Worm (Caenorhabditis elegans) whole organism, L4 larva: ENCODE results near the gene dmd-4.
A peak's percentile ranks its signal among the peaks of the same experiment; 100 is the strongest.

Experiments used
- T26A8.4 ChIP-seq: fragments of 200-800 bp; sonication (Bioruptor generic); IDR thresholded peaks from 2 replicates; pipeline ENCODE4 v1.3.6; 2022; ENCODE audit warnings: missing genetic modification characterization, missing compliant biosample characterization
- Y75B8A.6 ChIP-seq: fragments of 200-800 bp; sonication (Bioruptor generic); IDR thresholded peaks from 2 replicates; pipeline ENCODE4 v1.3.6; 2022; ENCODE audit warnings: missing genetic modification reagents, missing genetic modification characterization, missing compliant biosample characterization
- ZK337.2 ChIP-seq: fragments of 200-800 bp; sonication (Bioruptor generic); IDR thresholded peaks from 2 replicates; pipeline ENCODE4 v1.3.6; 2022; ENCODE audit warnings: missing genetic modification reagents, missing genetic modification characterization, missing compliant biosample characterization
- ZK546.5 ChIP-seq, 2 experiments: sonication (generic microtip); optimal IDR thresholded peaks; 2 replicates each; lab custom pipeline; 2017; ENCODE audit warnings: missing biosample characterization in 2 of 2, missing genetic modification characterization in 2 of 2
- aha-1 ChIP-seq: fragments of 150-350 bp; peaks from one replicate; lab custom pipeline; 2014; ENCODE audit warnings: missing biosample characterization, missing genetic modification characterization
- aly-2 ChIP-seq: sonication (generic microtip); optimal IDR thresholded peaks from 2 replicates; lab custom pipeline; 2018; ENCODE audit warnings: missing biosample characterization, missing genetic modification characterization
- ceh-28 ChIP-seq: fragments of 150-350 bp; optimal IDR thresholded peaks from 2 replicates; lab custom pipeline; 2014; ENCODE audit warnings: missing biosample characterization, missing genetic modification reagents, missing genetic modification characterization
- daf-12 ChIP-seq: fragments of 150-350 bp; optimal IDR thresholded peaks from 2 replicates; lab custom pipeline; 2014; ENCODE audit warnings: missing biosample characterization, missing genetic modification reagents, missing genetic modification characterization
- daf-8 ChIP-seq: fragments of 200-800 bp; sonication (Bioruptor generic); IDR thresholded peaks from 2 replicates; pipeline ENCODE4 v1.3.6; 2022; ENCODE audit warnings: missing genetic modification characterization, missing compliant biosample characterization
- dmd-8 ChIP-seq: fragments of 200-800 bp; sonication (Bioruptor generic); IDR thresholded peaks from 2 replicates; pipeline ENCODE4 v1.3.6; 2022; ENCODE audit warnings: missing genetic modification characterization, missing compliant biosample characterization
- dpl-1 ChIP-seq: fragments of 150-350 bp; optimal IDR thresholded peaks from 2 replicates; lab custom pipeline; 2014; ENCODE audit warnings: missing biosample characterization, missing genetic modification reagents, missing genetic modification characterization
- egl-27 ChIP-seq: sonication (generic microtip); optimal IDR thresholded peaks from 3 replicates; lab custom pipeline; 2017; ENCODE audit warnings: missing biosample characterization, missing genetic modification reagents, missing genetic modification characterization
- gei-8 ChIP-seq: fragments of 200-800 bp; sonication (Bioruptor generic); optimal IDR thresholded peaks from 2 replicates; lab custom pipeline; 2018; ENCODE audit warnings: mild to moderate bottlenecking, missing genetic modification characterization, missing compliant biosample characterization
- hlh-30 ChIP-seq: sonication (generic microtip); optimal IDR thresholded peaks from 2 replicates; lab custom pipeline; 2017; ENCODE audit warnings: antibody characterized with exemption, mild to moderate bottlenecking, missing genetic modification characterization, missing compliant biosample characterization; ENCODE audit not compliant: insufficient read depth
- hmg-1.1 ChIP-seq: fragments of 200-800 bp; sonication (Bioruptor generic); IDR thresholded peaks from 2 replicates; pipeline ENCODE4 v1.3.6; 2022; ENCODE audit warnings: missing genetic modification reagents, missing genetic modification characterization, missing compliant biosample characterization
- lin-1 ChIP-seq: fragments of 200-800 bp; sonication (Bioruptor generic); IDR thresholded peaks from 2 replicates; pipeline ENCODE4 v1.3.6; 2022; ENCODE audit warnings: missing genetic modification reagents, missing genetic modification characterization, missing compliant biosample characterization
- lin-29 ChIP-seq: fragments of 200-800 bp; sonication (Bioruptor generic); IDR thresholded peaks from 2 replicates; pipeline ENCODE4 v1.3.6; 2022; ENCODE audit warnings: missing genetic modification reagents, missing genetic modification characterization, missing compliant biosample characterization
- lin-39 ChIP-seq: fragments of 150-350 bp; optimal IDR thresholded peaks from 2 replicates; lab custom pipeline; 2014; ENCODE audit warnings: missing biosample characterization, missing genetic modification reagents, missing genetic modification characterization
- lir-3 ChIP-seq: sonication (generic microtip); optimal IDR thresholded peaks from 2 replicates; lab custom pipeline; 2016; ENCODE audit warnings: mild to moderate bottlenecking, missing genetic modification characterization, missing compliant biosample characterization
- madf-9 ChIP-seq: fragments of 200-800 bp; sonication (Bioruptor generic); conservative IDR thresholded peaks from 2 replicates; pipeline ENCODE4 v1.3.6; 2022; ENCODE audit warnings: missing genetic modification reagents, missing genetic modification characterization, missing compliant biosample characterization
- mep-1 ChIP-seq: fragments of 150-350 bp; sonication (generic microtip); optimal IDR thresholded peaks from 3 replicates; lab custom pipeline; 2014; ENCODE audit warnings: missing biosample characterization, missing genetic modification characterization
- mes-2 ChIP-seq: sonication (generic microtip); optimal IDR thresholded peaks from 2 replicates; lab custom pipeline; 2016; ENCODE audit warnings: missing genotype, mild to moderate bottlenecking, missing genetic modification characterization, missing compliant biosample characterization; ENCODE audit not compliant: poor library complexity, severe bottlenecking
- mxl-2 ChIP-seq: fragments of 200-800 bp; sonication (Bioruptor generic); conservative IDR thresholded peaks from 2 replicates; pipeline ENCODE4 v1.3.6; 2022; ENCODE audit warnings: missing genetic modification reagents, missing genetic modification characterization, missing compliant biosample characterization
- nhr-11 ChIP-seq: fragments of 150-350 bp; optimal IDR thresholded peaks from 2 replicates; lab custom pipeline; 2014; ENCODE audit warnings: missing biosample characterization, missing genetic modification characterization
- nhr-111 ChIP-seq: fragments of 200-800 bp; sonication (Bioruptor generic); optimal IDR thresholded peaks from 2 replicates; lab custom pipeline; 2018; ENCODE audit warnings: mild to moderate bottlenecking, missing genetic modification characterization, missing compliant biosample characterization
- nhr-237 ChIP-seq: sonication (generic microtip); optimal IDR thresholded peaks from 2 replicates; lab custom pipeline; 2017; ENCODE audit warnings: missing biosample characterization, missing genetic modification characterization
- nhr-76 ChIP-seq: fragments of 150-350 bp; optimal IDR thresholded peaks from 2 replicates; lab custom pipeline; 2014; ENCODE audit warnings: missing biosample characterization, missing genetic modification characterization
- rbr-2 ChIP-seq: sonication (generic microtip); optimal IDR thresholded peaks from 2 replicates; lab custom pipeline; 2016; ENCODE audit warnings: missing genotype, missing genetic modification characterization, missing compliant biosample characterization
- skn-1 ChIP-seq: fragments of 150-350 bp; optimal IDR thresholded peaks from 2 replicates; lab custom pipeline; 2014; ENCODE audit warnings: missing biosample characterization, missing genetic modification characterization
- snpc-1.2 ChIP-seq: fragments of 200-800 bp; sonication (Bioruptor generic); IDR thresholded peaks from 2 replicates; pipeline ENCODE4 v1.3.6; 2022; ENCODE audit warnings: missing genetic modification reagents, missing genetic modification characterization, missing compliant biosample characterization
- spr-1 ChIP-seq: sonication (generic microtip); optimal IDR thresholded peaks from 2 replicates; lab custom pipeline; 2016; ENCODE audit warnings: mild to moderate bottlenecking, missing genetic modification characterization, missing compliant biosample characterization
- unc-39 ChIP-seq: sonication (generic microtip); optimal IDR thresholded peaks from 2 replicates; lab custom pipeline; 2017; ENCODE audit warnings: missing biosample characterization, missing genetic modification characterization
- unc-62 ChIP-seq, 3 experiments: fragments of 150-350 bp in 1 of 3; sonication (generic microtip); optimal IDR thresholded peaks in 2 of 3; peaks in 1 of 3; 1 replicate in 1 of 3; 2 replicates in 2 of 3; lab custom pipeline; 2014 to 2017; ENCODE audit warnings: missing biosample characterization in 3 of 3, missing genetic modification characterization in 3 of 3, missing genetic modification reagents in 3 of 3, missing genotype in 1 of 3
- zfp-2 ChIP-seq: sonication (generic microtip); optimal IDR thresholded peaks from 2 replicates; lab custom pipeline; 2016; ENCODE audit warnings: mild to moderate bottlenecking, missing genetic modification characterization, missing compliant biosample characterization
- zip-11 ChIP-seq: fragments of 200-800 bp; sonication (Bioruptor generic); IDR thresholded peaks from 2 replicates; pipeline ENCODE4 v1.3.6; 2022; ENCODE audit warnings: missing genetic modification characterization, missing compliant biosample characterization
- ztf-7 ChIP-seq: fragments of 150-350 bp; optimal IDR thresholded peaks from 2 replicates; lab custom pipeline; 2014; ENCODE audit warnings: missing biosample characterization, missing genetic modification characterization

dmd-4 gene

DNA sequence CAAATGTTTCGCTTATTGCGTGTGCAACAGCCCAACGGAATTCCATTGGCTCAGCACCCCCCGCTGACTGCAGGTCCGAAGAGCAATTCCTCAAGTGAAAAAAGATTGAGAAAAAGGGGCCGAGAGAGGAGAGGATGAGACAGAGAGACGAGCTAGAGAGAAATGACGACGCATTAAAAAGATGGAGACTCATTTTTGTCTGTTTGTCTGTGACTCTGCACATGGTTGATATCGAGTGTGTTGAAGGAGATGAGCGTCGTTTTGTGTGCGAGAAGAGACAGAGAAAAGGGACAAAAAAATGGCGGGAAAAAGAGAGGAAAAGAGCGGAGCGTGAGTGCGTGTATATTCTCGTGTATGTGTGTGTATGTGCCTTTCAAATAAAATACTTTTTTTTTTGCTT is 20.6 kb downstream of the dmd-4 start (continued):
- TF ChIP-seq hmg-1.1 (GFP tag; lab: Robert Waterston, UW) (peak; percentile 94), dmd-8 (GFP tag; lab: Robert Waterston, UW) (no peak), lin-1 (GFP tag; lab: Robert Waterston, UW) (no peak), lin-29 (GFP tag; lab: Robert Waterston, UW) (no peak; the same call in 1 of the 2 replicates), ZK546.5 (tag; optimal IDR thresholded peaks at IDR 0.05; lab: Kevin White, UChicago) (no peak), gei-8 (no peak), snpc-1.2 (GFP tag; lab: Robert Waterston, UW) (no peak), nhr-237 (no peak), hlh-30 (tag; lab: Kevin White, UChicago) (peak; percentile 95), mxl-2 (GFP tag; lab: Robert Waterston, UW) (no peak), madf-9 (GFP tag; lab: Robert Waterston, UW) (no peak)
- TF ChIP-seq, all 104 proteins: peak for 44

DNA sequence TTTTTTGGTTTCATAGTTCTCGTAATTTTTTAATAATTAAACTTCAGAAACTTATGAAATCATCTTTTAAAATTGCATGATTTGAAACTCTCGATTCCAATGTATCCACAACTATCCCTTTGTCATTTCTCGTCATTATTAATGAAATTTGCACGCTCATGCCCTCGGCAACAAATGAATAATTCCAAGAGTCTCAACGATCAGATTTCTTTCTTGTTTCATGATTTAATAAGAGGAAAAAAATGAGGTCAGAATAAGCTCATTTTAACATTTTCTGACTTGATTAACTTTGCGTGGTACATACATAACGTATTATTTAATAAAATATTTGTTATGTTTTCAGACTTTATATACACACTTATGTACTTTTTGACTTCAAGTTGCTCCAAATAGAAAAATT is 23.3 kb downstream of the dmd-4 start:
- TF ChIP-seq ztf-7 (tag; lab: Kevin White, UChicago) (no peak), nhr-111 (no peak), nhr-237 (no peak), nhr-11 (tag; lab: Kevin White, UChicago) (no peak), ZK337.2 (GFP tag; lab: Robert Waterston, UW) (no peak), daf-12 (tag; lab: Kevin White, UChicago) (no peak), ceh-28 (tag; lab: Kevin White, UChicago) (no peak), nhr-76 (tag; lab: Kevin White, UChicago) (no peak), spr-1 (tag; lab: Kevin White, UChicago) (no peak), aly-2 (tag; lab: Kevin White, UChicago) (no peak), zfp-2 (tag; lab: Kevin White, UChicago) (no peak), T26A8.4 (GFP tag; lab: Robert Waterston, UW) (no peak)

DNA sequence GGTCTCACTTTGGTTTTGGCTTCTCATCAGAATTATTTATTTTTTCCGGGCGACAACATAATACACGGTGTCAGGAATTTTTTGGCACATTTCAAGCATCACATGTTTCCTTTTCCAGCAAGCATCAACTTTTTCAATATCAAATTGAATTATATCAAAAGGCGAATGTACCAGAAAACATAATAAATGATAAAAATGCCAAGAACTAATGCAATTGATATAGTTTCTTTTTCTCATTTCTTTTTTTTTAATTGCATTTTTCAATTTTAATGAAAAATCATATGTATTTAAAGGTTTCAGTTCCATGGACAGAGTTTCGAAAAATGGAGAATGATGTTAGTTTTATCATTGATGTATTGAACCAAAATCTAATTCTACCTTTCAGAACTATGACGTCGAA is 30.1 kb downstream of the dmd-4 start, which contains the start of gene dpf-2:
Gene dpf-2 (plus strand): TSS at position 301 of the 400 bp plus-strand sequence.
- TF ChIP-seq lin-39 = no peak
- no peak for TF ChIP-seq rbr-2
- TF ChIP-seq aha-1 (tag; lab: Kevin White, UChicago) = peak; percentile 10

DNA sequence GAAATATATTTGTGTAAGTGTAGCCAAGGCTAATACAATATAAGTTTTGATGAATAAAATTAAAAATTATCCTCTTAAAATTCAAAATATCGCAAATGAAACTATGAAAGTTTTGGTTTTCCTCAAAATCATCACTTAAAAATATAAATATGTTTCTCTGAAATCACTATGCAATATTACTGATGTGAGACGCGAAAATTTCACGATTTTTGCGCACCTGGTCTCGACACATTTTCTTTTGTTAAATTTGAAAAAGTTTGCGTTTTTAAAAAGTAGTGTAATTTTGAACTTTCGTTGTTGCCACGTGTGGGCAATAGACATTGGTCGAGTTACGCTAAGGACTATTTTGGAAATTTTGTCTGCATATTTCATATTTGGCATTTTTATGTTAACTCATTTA is 32.9 kb downstream of the dmd-4 start:
- no peak for TF ChIP-seq mep-1 (tag; lab: Kevin White, UChicago)
- peak; percentile 96 for TF ChIP-seq aha-1 (tag; lab: Kevin White, UChicago)
- TF ChIP-seq Y75B8A.6 = no peak
- TF ChIP-seq zip-11 (GFP tag; lab: Robert Waterston, UW) = no peak
- no peak for TF ChIP-seq unc-39 (tag; lab: Kevin White, UChicago)
- TF ChIP-seq skn-1 (tag; lab: Kevin White, UChicago) = no peak
- no peak for TF ChIP-seq gei-8
- no peak for TF ChIP-seq lir-3
- no peak for TF ChIP-seq nhr-76 (tag; lab: Kevin White, UChicago)
- TF ChIP-seq daf-8 (GFP tag; lab: Robert Waterston, UW) = no peak
- no peak for TF ChIP-seq egl-27 (tag; lab: Kevin White, UChicago)
- TF ChIP-seq dpl-1 = no peak
- no peak for TF ChIP-seq mes-2
- TF ChIP-seq unc-62 (GFP tag; optimal IDR thresholded peaks at IDR 0.05 in 1 of 2; lab: Kevin White, UChicago) = peak in 1 of 2 experiments; percentile 4
- TF ChIP-seq unc-62 (tag; optimal IDR thresholded peaks at IDR 0.05; lab: Kevin White, UChicago) = no peak
- TF ChIP-seq, all 104 proteins: peak for 2
